Fruit fly (Drosophila melanogaster): Measurements from ENCODE around the gene Tpi.
A peak's percentile ranks its signal among the peaks of the same experiment; 100 is the strongest.

Tpi gene

DNA sequence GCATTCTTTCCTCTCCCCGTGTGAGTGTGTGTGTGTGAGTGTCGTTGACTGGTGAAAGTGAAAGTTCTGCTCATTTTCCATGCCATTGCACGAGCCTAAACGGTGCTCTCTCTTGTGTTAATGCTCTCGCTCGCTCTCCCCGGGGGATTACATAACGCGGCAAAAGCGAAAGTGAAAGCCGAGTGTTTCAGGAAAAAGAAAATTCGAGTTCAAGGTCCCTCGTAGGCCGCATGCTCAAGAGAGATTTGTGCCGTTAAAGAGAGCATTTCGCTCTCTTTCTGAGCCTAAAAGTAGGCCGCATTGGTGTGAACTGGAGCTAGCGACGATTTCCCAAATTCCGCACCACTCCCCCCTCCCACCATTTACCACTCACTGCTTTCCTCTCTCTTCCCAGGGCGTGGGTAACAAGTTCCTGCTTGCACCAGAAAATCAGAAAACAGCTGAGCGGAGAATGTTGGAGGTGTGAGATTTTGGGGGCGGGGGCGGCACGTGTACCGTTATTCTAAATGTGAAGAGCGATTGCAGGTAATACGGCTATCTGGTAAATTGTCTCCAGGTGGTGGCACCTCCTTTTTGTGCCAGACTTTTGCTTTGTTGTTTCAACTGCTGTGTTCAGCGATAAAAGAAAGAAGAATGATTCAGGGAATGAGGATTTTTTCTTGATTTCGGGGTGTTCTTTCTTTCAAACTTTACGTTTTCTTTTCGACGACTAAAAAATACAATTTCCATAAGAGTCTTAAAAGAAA lies 44.0 kb downstream of the Tpi start (continued):
- TF ChIP-seq CG8290 (GFP tag; optimal IDR thresholded peaks at IDR 0.05) (no peak), CG8290 (tag; optimal IDR thresholded peaks at IDR 0.05) (peak in 1 of 2 experiments; percentile 25), nom (GFP tag; optimal IDR thresholded peaks at IDR 0.05) (peak; percentile 32), z (GFP tag; IDR thresholded peaks at IDR 0.05) (peak; percentile 90), CG6175 (GFP tag; IDR thresholded peaks at IDR 0.05) (no peak), Blimp-1 (GFP tag; optimal IDR thresholded peaks at IDR 0.05) (peak; percentile 94), abd-A (tag; optimal IDR thresholded peaks at IDR 0.05) (peak; percentile 8), cwo (GFP tag; optimal IDR thresholded peaks at IDR 0.05) (peak; percentile 19)

DNA sequence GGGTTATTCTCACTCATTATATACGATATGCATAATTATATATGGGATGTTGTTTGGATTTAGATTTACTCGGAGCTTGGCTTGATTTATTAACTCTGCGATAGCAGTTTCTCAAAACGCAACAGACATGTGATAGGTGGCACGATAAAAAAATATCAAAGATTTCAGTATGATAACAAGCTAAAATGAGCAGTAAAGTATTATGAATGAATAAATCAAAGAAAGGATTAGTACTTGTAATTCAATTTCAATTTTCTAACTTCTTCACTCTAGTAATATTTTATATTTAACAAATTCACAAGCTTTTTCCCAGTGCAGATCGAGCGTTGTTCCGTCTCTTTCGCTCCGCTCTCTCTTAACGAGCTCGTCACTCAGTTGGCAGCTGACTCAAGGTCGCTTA lies 50.3 kb downstream of the Tpi start:
- TF ChIP-seq CG11504 (tag; optimal IDR thresholded peaks at IDR 0.05) (peak; percentile 9), kay (GFP tag; optimal IDR thresholded peaks at IDR 0.05) (no peak), gem (tag; optimal IDR thresholded peaks at IDR 0.05) (peak; percentile 4)

DNA sequence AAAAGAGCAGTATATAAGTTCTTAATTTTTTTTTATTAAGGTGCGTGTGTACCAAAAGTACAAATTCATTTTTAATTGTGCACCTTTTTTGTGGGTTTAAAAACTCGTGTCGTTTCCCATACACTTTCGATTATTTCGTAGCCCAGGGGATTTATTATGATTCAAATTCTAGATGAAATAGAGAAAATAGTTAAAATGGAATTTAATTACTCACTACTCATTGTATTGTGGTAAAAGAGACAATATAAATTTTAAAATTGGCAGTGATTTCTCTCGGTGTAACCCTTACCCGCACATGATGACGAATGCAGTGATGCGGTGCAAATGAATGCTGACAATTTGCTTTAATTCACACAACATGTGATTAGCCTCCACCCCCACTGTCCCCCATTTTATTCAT lies 51.2 kb downstream of the Tpi start:
- TF ChIP-seq CG10959 (GFP tag; IDR thresholded peaks at IDR 0.05) (no peak), Ptx1 (GFP tag; IDR thresholded peaks at IDR 0.05) (peak; percentile 37; the same call in 1 of the 2 replicates), Dek (tag; optimal IDR thresholded peaks at IDR 0.05) (no peak), H15 (GFP tag; IDR thresholded peaks at IDR 0.05) (no peak), sima (GFP tag; optimal IDR thresholded peaks at IDR 0.05) (no peak), CG9437 (GFP tag; optimal IDR thresholded peaks at IDR 0.05) (no peak), CG6854 (GFP tag; optimal IDR thresholded peaks at IDR 0.05) (no peak), Awh (GFP tag; IDR thresholded peaks at IDR 0.05) (peak; percentile 29; the same call in 1 of the 2 replicates), Dfd (GFP tag; optimal IDR thresholded peaks at IDR 0.05) (no peak), CG33213 (GFP tag; optimal IDR thresholded peaks at IDR 0.05) (no peak), zen2 (GFP tag; IDR thresholded peaks at IDR 0.05; ENCODE audit: partially characterized antibody) (no peak), Atf3 (GFP tag; optimal IDR thresholded peaks at IDR 0.05) (no peak), C15 (GFP tag; IDR thresholded peaks at IDR 0.05) (no peak), B-H1 (GFP tag; IDR thresholded peaks at IDR 0.05) (no peak), grau (tag; optimal IDR thresholded peaks at IDR 0.05) (peak; percentile 23), zfh2 (GFP tag; optimal IDR thresholded peaks at IDR 0.05) (no peak), Stat92E (GFP tag; optimal IDR thresholded peaks at IDR 0.05) (no peak), sens (GFP tag) (peak; percentile 83), az2 (GFP tag; optimal IDR thresholded peaks at IDR 0.05) (peak; percentile 5), Kr (GFP tag; optimal IDR thresholded peaks at IDR 0.05) (no peak), salm (tag; optimal IDR thresholded peaks at IDR 0.05) (no peak), CG1603 (tag; optimal IDR thresholded peaks at IDR 0.05) (peak; percentile 16), Opbp (GFP tag; IDR thresholded peaks at IDR 0.05; ENCODE audit: partially characterized antibody) (no peak), slou (GFP tag; optimal IDR thresholded peaks at IDR 0.05) (no peak), CG12744 (GFP tag; optimal IDR thresholded peaks at IDR 0.05) (no peak), CG32532 (GFP tag; IDR thresholded peaks at IDR 0.05) (no peak), lab (GFP tag; optimal IDR thresholded peaks at IDR 0.05) (peak; percentile 20), org-1 (GFP tag; optimal IDR thresholded peaks at IDR 0.05) (no peak), tx (GFP tag; optimal IDR thresholded peaks at IDR 0.05) (no peak), Bteb2 (GFP tag; optimal IDR thresholded peaks at IDR 0.05) (no peak), nom (GFP tag; optimal IDR thresholded peaks at IDR 0.05) (no peak), pzg (GFP tag; optimal IDR thresholded peaks at IDR 0.05) (no peak), ase (GFP tag; IDR thresholded peaks at IDR 0.05) (no peak), CG8290 (GFP tag; optimal IDR thresholded peaks at IDR 0.05) (no peak), CG8290 (tag; optimal IDR thresholded peaks at IDR 0.05) (peak in 1 of 2 experiments; percentile 4), slbo (GFP tag; IDR thresholded peaks at IDR 0.05) (peak; percentile 38; the same call in 1 of the 2 replicates), CG11504 (tag; optimal IDR thresholded peaks at IDR 0.05) (peak; percentile 46), CG10979 (tag; optimal IDR thresholded peaks at IDR 0.05) (peak; percentile 0), mirr (GFP tag; optimal IDR thresholded peaks at IDR 0.05) (no peak)
